Worm (Caenorhabditis elegans) whole organism, late embryonic: ENCODE results near the gene F01D5.5.

Source experiments
- F13H6.1 ChIP-seq: sonication (generic microtip); optimal IDR thresholded peaks from 2 replicates; lab custom pipeline; 2016; ENCODE audit warnings: missing genetic modification characterization, missing compliant biosample characterization
- T23F11.4 ChIP-seq: fragments of 200-800 bp; sonication (Bioruptor generic); optimal IDR thresholded peaks from 2 replicates; lab custom pipeline; 2018; ENCODE audit warnings: mild to moderate bottlenecking, missing genetic modification characterization, missing compliant biosample characterization
- ahr-1 ChIP-seq: sonication (generic microtip); optimal IDR thresholded peaks from 2 replicates; lab custom pipeline; 2016; ENCODE audit warnings: missing genetic modification characterization, missing compliant biosample characterization
- ama-1 ChIP-seq: fragments of 150-350 bp; optimal IDR thresholded peaks from 2 replicates; lab custom pipeline; 2014
- fkh-10 ChIP-seq: fragments of 150-350 bp; optimal IDR thresholded peaks from 2 replicates; lab custom pipeline; 2014; ENCODE audit warnings: missing biosample characterization, missing genetic modification reagents, missing genetic modification characterization
- fkh-6 ChIP-seq: sonication (generic microtip); optimal IDR thresholded peaks from 2 replicates; lab custom pipeline; 2016; ENCODE audit warnings: missing genetic modification characterization, missing compliant biosample characterization
- hlh-30 ChIP-seq: sonication (generic microtip); optimal IDR thresholded peaks from 2 replicates; lab custom pipeline; 2017; ENCODE audit warnings: antibody characterized with exemption, missing genetic modification characterization, missing compliant biosample characterization; ENCODE audit not compliant: insufficient read depth
- hlh-8 ChIP-seq: sonication (generic microtip); optimal IDR thresholded peaks from 2 replicates; lab custom pipeline; 2016; ENCODE audit warnings: missing genotype, missing genetic modification characterization, missing compliant biosample characterization
- madf-2 ChIP-seq: sonication (generic microtip); optimal IDR thresholded peaks from 2 replicates; lab custom pipeline; 2017; ENCODE audit warnings: missing genetic modification characterization, missing compliant biosample characterization
- nhr-11 ChIP-seq: fragments of 150-350 bp; optimal IDR thresholded peaks from 2 replicates; lab custom pipeline; 2014; ENCODE audit warnings: missing biosample characterization, missing genetic modification characterization
- pqm-1 ChIP-seq: sonication (generic microtip); optimal IDR thresholded peaks from 2 replicates; lab custom pipeline; 2016; ENCODE audit warnings: missing genetic modification characterization, missing compliant biosample characterization
- ztf-16 ChIP-seq: sonication (generic microtip); optimal IDR thresholded peaks from 2 replicates; lab custom pipeline; 2017; ENCODE audit warnings: missing genetic modification characterization, missing compliant biosample characterization

- TF ChIP-seq ahr-1 (tag; lab: Kevin White, UChicago), result no peak
- no peak for TF ChIP-seq ama-1 (lab: Kevin White, UChicago)
- no peak for TF ChIP-seq T23F11.4 (GFP tag; lab: Kevin White, UChicago)
- TF ChIP-seq pqm-1 (tag; lab: Kevin White, UChicago), result no peak
- TF ChIP-seq hlh-8 (tag; lab: Kevin White, UChicago), result no peak
- TF ChIP-seq hlh-30 (tag; lab: Kevin White, UChicago), result no peak
- TF ChIP-seq F13H6.1 (tag; lab: Kevin White, UChicago), result no peak
- no peak for TF ChIP-seq nhr-11 (tag; lab: Kevin White, UChicago)
- no peak for TF ChIP-seq fkh-6 (tag; lab: Kevin White, UChicago)
- no peak for TF ChIP-seq fkh-10 (GFP tag; lab: Kevin White, UChicago)
- no peak for TF ChIP-seq madf-2 (tag; lab: Kevin White, UChicago)
- no peak for TF ChIP-seq ztf-16 (tag; lab: Kevin White, UChicago)
Observed at ce11 chrII:14045934-14046470, 43.9 kb upstream of the F01D5.5 start.
